Fruit fly (Drosophila melanogaster) whole organism, pupa: Measurements from ENCODE around the gene ttm2.

Experiments
- CG10348 ChIP-seq: fragments of 200-800 bp; sonication (Bioruptor generic); IDR thresholded peaks from 2 replicates; pipeline ENCODE4 v1.3.6; 2022; ENCODE audit warnings: missing biosample characterization, missing genetic modification characterization
- CG12605 ChIP-seq: fragments of 200-800 bp; sonication (Bioruptor generic); IDR thresholded peaks from 2 replicates; pipeline ENCODE4 v1.3.6; 2022; ENCODE audit warnings: missing biosample characterization, missing genetic modification characterization
- CG13204 ChIP-seq: fragments of 200-800 bp; sonication (Bioruptor generic); optimal IDR thresholded peaks from 2 replicates; lab custom pipeline; 2018; ENCODE audit warnings: missing biosample characterization, mild to moderate bottlenecking, missing genetic modification characterization, moderate library complexity
- CG14655 ChIP-seq: fragments of 200-800 bp; sonication (Bioruptor generic); optimal IDR thresholded peaks from 3 replicates; lab custom pipeline; 2017; ENCODE audit warnings: mild to moderate bottlenecking, missing biosample characterization, missing genetic modification reagents, missing genetic modification characterization
- CG15710 ChIP-seq: fragments of 200-800 bp; sonication (Bioruptor generic); optimal IDR thresholded peaks from 2 replicates; lab custom pipeline; 2018; ENCODE audit warnings: missing biosample characterization, mild to moderate bottlenecking, missing genetic modification characterization, moderate library complexity
- CG17806 ChIP-seq: fragments of 200-800 bp; sonication (Bioruptor generic); optimal IDR thresholded peaks from 2 replicates; lab custom pipeline; 2018; ENCODE audit warnings: missing biosample characterization, mild to moderate bottlenecking, missing genetic modification characterization, moderate library complexity
- CG32121 ChIP-seq: fragments of 200-800 bp; sonication (Bioruptor generic); IDR thresholded peaks from 2 replicates; pipeline ENCODE4 v1.3.6; 2022; ENCODE audit warnings: missing biosample characterization, missing genetic modification characterization
- CG34367 ChIP-seq: fragments of 200-800 bp; sonication (Bioruptor generic); optimal IDR thresholded peaks from 2 replicates; lab custom pipeline; 2018; ENCODE audit warnings: missing biosample characterization, mild to moderate bottlenecking, missing genetic modification characterization
- CG4496 ChIP-seq: fragments of 200-800 bp; sonication (Bioruptor generic); IDR thresholded peaks from 3 replicates; pipeline ENCODE4 v1.3.6; 2022; ENCODE audit warnings: missing biosample characterization, missing genetic modification characterization
- CG8159 ChIP-seq: fragments of 200-800 bp; sonication (Bioruptor generic); optimal IDR thresholded peaks from 3 replicates; lab custom pipeline; 2018; ENCODE audit warnings: missing biosample characterization, mild to moderate bottlenecking, missing genetic modification characterization, moderate library complexity
- CG8301 ChIP-seq: fragments of 200-800 bp; sonication (Bioruptor generic); optimal IDR thresholded peaks from 2 replicates; lab custom pipeline; 2018; ENCODE audit warnings: missing biosample characterization, mild to moderate bottlenecking, missing genetic modification characterization
- CG9948 ChIP-seq: fragments of 200-800 bp; sonication (Bioruptor generic); optimal IDR thresholded peaks from 2 replicates; lab custom pipeline; 2018; ENCODE audit warnings: missing biosample characterization, mild to moderate bottlenecking, missing genetic modification characterization, moderate library complexity
- D1 ChIP-seq: fragments of 200-800 bp; sonication (Bioruptor generic); optimal IDR thresholded peaks from 2 replicates; lab custom pipeline; 2018; ENCODE audit warnings: missing biosample characterization, mild to moderate bottlenecking, missing genetic modification characterization, moderate library complexity
- EcR ChIP-seq: fragments of 200-800 bp; sonication (Bioruptor generic); optimal IDR thresholded peaks from 3 replicates; lab custom pipeline; 2019; ENCODE audit warnings: missing biosample characterization, missing genetic modification characterization, mild to moderate bottlenecking, moderate library complexity, missing genetic modification reagents
- Ets98B ChIP-seq: fragments of 200-800 bp; sonication (Bioruptor generic); IDR thresholded peaks from 2 replicates; pipeline ENCODE4 v1.3.6; 2022; ENCODE audit warnings: missing biosample characterization, missing genetic modification characterization
- Pif1A ChIP-seq: fragments of 200-800 bp; sonication (Bioruptor generic); optimal IDR thresholded peaks from 3 replicates; lab custom pipeline; 2016; ENCODE audit warnings: missing biosample characterization, missing genetic modification characterization
- Pif1B ChIP-seq: fragments of 200-800 bp; sonication (Bioruptor generic); optimal IDR thresholded peaks from 3 replicates; lab custom pipeline; 2016; ENCODE audit warnings: missing biosample characterization, missing genetic modification characterization
- Snoo ChIP-seq: fragments of 200-800 bp; sonication (Bioruptor generic); optimal IDR thresholded peaks from 3 replicates; lab custom pipeline; 2017; ENCODE audit warnings: missing biosample characterization, mild to moderate bottlenecking, missing genetic modification characterization, inconsistent platforms
- fd96Ca ChIP-seq: fragments of 200-800 bp; sonication (Bioruptor generic); IDR thresholded peaks from 3 replicates; pipeline ENCODE4 v1.3.6; 2022; ENCODE audit warnings: missing biosample characterization, missing genetic modification characterization
- gl ChIP-seq: fragments of 200-800 bp; sonication (Bioruptor generic); optimal IDR thresholded peaks from 2 replicates; lab custom pipeline; 2018; ENCODE audit warnings: missing biosample characterization, mild to moderate bottlenecking, missing genetic modification characterization
- rn ChIP-seq: fragments of 200-800 bp; sonication (Bioruptor generic); IDR thresholded peaks from 2 replicates; pipeline ENCODE4 v1.3.6; 2022; ENCODE audit warnings: missing biosample characterization, missing genetic modification characterization

ttm2 gene

DNA sequence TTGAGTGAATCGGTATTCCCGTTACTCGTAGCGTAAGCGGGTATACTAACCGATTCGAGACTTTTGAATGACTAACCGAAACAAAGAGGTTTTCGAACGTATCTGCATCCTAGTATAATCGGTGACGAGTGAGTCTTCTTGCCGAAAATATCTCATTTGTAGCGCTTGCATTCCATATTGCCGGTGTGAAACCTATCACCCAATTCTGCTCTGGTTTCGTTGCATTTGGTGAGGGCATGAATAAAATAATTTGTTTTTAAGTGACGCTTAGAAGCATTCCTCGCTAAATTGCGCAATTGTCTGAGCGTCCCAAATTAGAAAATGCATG, 45.0 kb downstream of the ttm2 start:
- TF ChIP-seq Pif1B (no peak), fd96Ca (GFP tag; lab: Robert Waterston, UW) (no peak), CG14655 (GFP tag; lab: Kevin White, UChicago) (no peak), CG8159 (tag; lab: Kevin White, UChicago) (no peak), CG8301 (tag; lab: Kevin White, UChicago) (no peak), rn (GFP tag; lab: Robert Waterston, UW) (no peak), Pif1A (no peak), CG34367 (tag; lab: Kevin White, UChicago) (no peak), CG13204 (GFP tag; lab: Kevin White, UChicago) (no peak), CG32121 (GFP tag; lab: Robert Waterston, UW) (no peak), CG12605 (GFP tag; lab: Robert Waterston, UW) (no peak), CG4496 (GFP tag; lab: Robert Waterston, UW) (no peak), gl (tag; lab: Kevin White, UChicago) (no peak), EcR (GFP tag; lab: Kevin White, UChicago) (no peak), Ets98B (no peak), CG9948 (tag; lab: Kevin White, UChicago) (no peak), CG17806 (tag; lab: Kevin White, UChicago) (no peak), CG10348 (no peak)

DNA sequence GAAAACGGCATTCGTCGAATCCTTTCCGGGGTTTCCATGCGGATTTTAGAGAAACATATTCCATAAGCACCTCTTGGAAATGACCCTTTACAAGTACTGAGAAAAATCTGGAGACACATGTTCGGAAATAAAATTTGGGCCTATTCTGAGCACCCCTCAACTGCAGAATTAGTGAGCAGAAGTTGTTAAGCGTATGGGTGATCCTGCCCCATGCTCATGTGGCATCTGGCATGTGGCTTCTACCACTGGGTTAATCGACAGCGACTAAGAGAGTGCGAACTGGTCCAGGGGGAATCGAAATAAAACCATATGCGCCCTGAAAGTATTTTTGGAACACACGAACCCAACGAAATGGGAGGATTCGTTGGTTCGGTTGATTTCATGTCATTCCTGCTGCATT, 45.8 kb downstream of the ttm2 start:
- TF ChIP-seq Ets98B (no peak), fd96Ca (GFP tag; lab: Robert Waterston, UW) (no peak), CG12605 (GFP tag; lab: Robert Waterston, UW) (no peak), CG17806 (tag; lab: Kevin White, UChicago) (no peak), CG8159 (tag; lab: Kevin White, UChicago) (no peak)

DNA sequence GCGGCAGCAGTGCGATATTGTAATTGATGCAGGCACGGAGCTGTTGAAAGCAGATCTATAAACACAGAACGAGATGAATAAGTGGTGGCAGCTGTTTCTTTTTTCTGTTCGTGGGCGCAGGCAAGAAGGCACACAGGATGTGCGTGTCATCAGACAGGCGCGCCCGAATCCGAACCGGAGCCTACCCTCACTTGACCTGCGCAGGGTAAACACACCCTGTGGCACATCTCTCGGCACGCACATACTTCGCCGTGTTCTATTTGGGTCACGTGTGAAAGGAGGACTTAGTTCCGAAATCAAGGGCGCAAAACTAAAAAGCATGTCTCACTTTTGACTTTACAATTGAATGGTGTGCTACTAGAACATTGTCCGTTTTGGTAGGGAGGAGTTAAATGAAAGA, 46.5 kb downstream of the ttm2 start:
- no peak for TF ChIP-seq Ets98B
- no peak for TF ChIP-seq D1 (tag; lab: Kevin White, UChicago)
- no peak for TF ChIP-seq Snoo (tag; lab: Kevin White, UChicago)
- TF ChIP-seq CG8159 (tag; lab: Kevin White, UChicago) = no peak
- TF ChIP-seq Pif1A = no peak
- no peak for TF ChIP-seq CG15710 (tag; lab: Kevin White, UChicago)
- no peak for TF ChIP-seq CG8301 (tag; lab: Kevin White, UChicago)
- no peak for TF ChIP-seq EcR (GFP tag; lab: Kevin White, UChicago)
- TF ChIP-seq Pif1B = no peak
- TF ChIP-seq gl (tag; lab: Kevin White, UChicago) = no peak
- no peak for TF ChIP-seq CG12605 (GFP tag; lab: Robert Waterston, UW)
- no peak for TF ChIP-seq CG34367 (tag; lab: Kevin White, UChicago)
- no peak for TF ChIP-seq CG10348
- TF ChIP-seq CG17806 (tag; lab: Kevin White, UChicago) = no peak
- no peak for TF ChIP-seq CG4496 (GFP tag; lab: Robert Waterston, UW)

DNA sequence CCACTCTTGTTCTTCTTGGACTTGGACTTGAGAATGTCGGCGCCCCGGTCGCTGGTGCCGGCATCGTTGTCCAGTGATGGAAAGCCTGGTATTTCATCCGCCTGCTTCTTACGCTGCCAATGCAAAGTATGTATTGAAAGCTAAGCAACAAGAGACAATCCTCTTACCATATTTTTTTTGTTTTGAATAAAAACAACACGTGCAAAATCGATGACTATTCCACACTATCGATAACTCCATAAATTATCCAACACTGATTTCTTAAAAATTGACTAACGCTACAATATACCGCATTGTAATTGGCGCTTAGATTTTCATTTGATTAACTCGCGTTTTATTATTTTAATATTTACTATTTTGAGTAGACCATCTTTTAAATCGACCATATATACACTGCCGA, 49.5 kb downstream of the ttm2 start, which contains the start of gene CG32344:
CG32344 (minus strand) TSS at position 235 of the 400 bp plus-strand sequence.
- TF ChIP-seq CG10348 (no peak), D1 (tag; lab: Kevin White, UChicago) (no peak), gl (tag; lab: Kevin White, UChicago) (no peak), CG12605 (GFP tag; lab: Robert Waterston, UW) (no peak)
